Fruit fly (Drosophila melanogaster) whole organism, embryonic: ENCODE results near the gene CG32708.

Experiments used
- B-H1 ChIP-seq: fragments of 200-800 bp; sonication (Bioruptor generic); IDR thresholded peaks from 3 replicates; pipeline ENCODE4 v1.3.6; 2022; ENCODE audit warnings: missing biosample characterization, missing genetic modification characterization
- CG11456 ChIP-seq: fragments of 200-800 bp; sonication (Bioruptor generic); IDR thresholded peaks from 3 replicates; pipeline ENCODE4 v1.3.6; 2022; ENCODE audit warnings: missing biosample characterization, missing genetic modification characterization
- CG11696 ChIP-seq: fragments of 200-800 bp; sonication (Bioruptor generic); IDR thresholded peaks from 2 replicates; pipeline ENCODE4 v1.3.6; 2022; ENCODE audit warnings: missing biosample characterization, missing genetic modification characterization
- CG12219 ChIP-seq: fragments of 200-800 bp; sonication (Bioruptor generic); optimal IDR thresholded peaks from 3 replicates; lab custom pipeline; 2018; ENCODE audit warnings: missing biosample characterization, mild to moderate bottlenecking, missing genetic modification characterization
- CG12299 ChIP-seq: fragments of 200-800 bp; sonication (Bioruptor generic); optimal IDR thresholded peaks from 2 replicates; lab custom pipeline; 2018; ENCODE audit warnings: missing biosample characterization, mild to moderate bottlenecking, missing genetic modification characterization
- CG14050 ChIP-seq: fragments of 200-800 bp; sonication (Bioruptor generic); IDR thresholded peaks from 3 replicates; pipeline ENCODE4 v1.3.6; 2022; ENCODE audit warnings: missing biosample characterization, missing genetic modification characterization
- CG15073 ChIP-seq: fragments of 200-800 bp; sonication (Bioruptor generic); optimal IDR thresholded peaks from 2 replicates; lab custom pipeline; 2016; ENCODE audit warnings: missing biosample characterization, missing genetic modification characterization
- CG15514 ChIP-seq: fragments of 200-800 bp; sonication (Bioruptor generic); optimal IDR thresholded peaks from 3 replicates; lab custom pipeline; 2017; ENCODE audit warnings: missing biosample characterization, missing genetic modification characterization, mild to moderate bottlenecking, moderate library complexity, missing genetic modification reagents
- CG1602 ChIP-seq: fragments of 200-800 bp; sonication (Bioruptor generic); optimal IDR thresholded peaks from 3 replicates; lab custom pipeline; 2016; ENCODE audit warnings: missing biosample characterization, missing genetic modification characterization
- CG16779 ChIP-seq: fragments of 200-800 bp; sonication (Bioruptor generic); IDR thresholded peaks from 2 replicates; pipeline ENCODE4 v1.3.6; 2022; ENCODE audit warnings: missing biosample characterization, missing genetic modification characterization
- CG16813 ChIP-seq: fragments of 200-800 bp; sonication (Bioruptor generic); IDR thresholded peaks from 3 replicates; pipeline ENCODE4 v1.3.6; 2022; ENCODE audit warnings: missing biosample characterization, missing genetic modification characterization; ENCODE audit not compliant: partially characterized antibody
- CG17912 ChIP-seq: fragments of 200-800 bp; sonication (Bioruptor generic); optimal IDR thresholded peaks from 2 replicates; lab custom pipeline; 2018; ENCODE audit warnings: missing biosample characterization, mild to moderate bottlenecking, missing genetic modification characterization
- CG2875 ChIP-seq: fragments of 200-800 bp; sonication (Bioruptor generic); optimal IDR thresholded peaks from 2 replicates; lab custom pipeline; 2017; ENCODE audit warnings: missing biosample characterization, mild to moderate bottlenecking, missing genetic modification characterization, missing genetic modification reagents
- CG32532 ChIP-seq: fragments of 200-800 bp; sonication (Bioruptor generic); IDR thresholded peaks from 2 replicates; pipeline ENCODE4 v1.3.6; 2022; ENCODE audit warnings: missing biosample characterization, missing genetic modification characterization
- CG33557 ChIP-seq: fragments of 200-800 bp; sonication (Bioruptor generic); optimal IDR thresholded peaks from 2 replicates; lab custom pipeline; 2019; ENCODE audit warnings: missing biosample characterization, mild to moderate bottlenecking, missing genetic modification characterization, moderate library complexity
- CG4730 ChIP-seq: fragments of 200-800 bp; sonication (Bioruptor generic); IDR thresholded peaks from 2 replicates; pipeline ENCODE4 v1.3.6; 2022; ENCODE audit warnings: missing biosample characterization, missing genetic modification characterization
- CG5953 ChIP-seq: fragments of 200-800 bp; sonication (Bioruptor generic); IDR thresholded peaks from 2 replicates; pipeline ENCODE4 v1.3.6; 2022; ENCODE audit warnings: missing biosample characterization, missing genetic modification characterization
- CG8281 ChIP-seq: fragments of 200-800 bp; sonication (Bioruptor generic); optimal IDR thresholded peaks from 2 replicates; lab custom pipeline; 2018; ENCODE audit warnings: missing biosample characterization, mild to moderate bottlenecking, missing genetic modification characterization, moderate library complexity
- CG8359 ChIP-seq: fragments of 200-800 bp; sonication (Bioruptor generic); optimal IDR thresholded peaks from 2 replicates; lab custom pipeline; 2017; ENCODE audit warnings: missing biosample characterization, mild to moderate bottlenecking, missing genetic modification characterization, borderline replicate concordance
- CG9817 ChIP-seq: fragments of 200-800 bp; sonication (Bioruptor generic); optimal IDR thresholded peaks from 2 replicates; lab custom pipeline; 2018; ENCODE audit warnings: missing biosample characterization, mild to moderate bottlenecking, missing genetic modification characterization, moderate library complexity
- D19B ChIP-seq: fragments of 200-800 bp; sonication (Bioruptor generic); optimal IDR thresholded peaks from 2 replicates; lab custom pipeline; 2017; ENCODE audit warnings: missing biosample characterization, mild to moderate bottlenecking, missing genetic modification characterization
- Deaf1 ChIP-seq: fragments of 200-800 bp; optimal IDR thresholded peaks from 3 replicates; lab custom pipeline; 2019; ENCODE audit warnings: missing biosample characterization, mild to moderate bottlenecking, missing genetic modification characterization, moderate library complexity
- Dll ChIP-seq: fragments of 200-800 bp; sonication (Bioruptor generic); IDR thresholded peaks from 4 replicates; pipeline ENCODE4 v1.3.6; 2022; ENCODE audit warnings: missing biosample characterization, missing genetic modification characterization; ENCODE audit not compliant: partially characterized antibody
- ERR ChIP-seq: fragments of 200-800 bp; sonication (Bioruptor generic); optimal IDR thresholded peaks from 2 replicates; lab custom pipeline; 2016; ENCODE audit warnings: missing biosample characterization, missing genetic modification characterization
- HLH54F ChIP-seq: fragments of 200-800 bp; sonication (Bioruptor generic); optimal IDR thresholded peaks from 3 replicates; lab custom pipeline; 2016; ENCODE audit warnings: missing biosample characterization, missing genetic modification characterization
- HmgZ ChIP-seq: fragments of 200-800 bp; sonication (Bioruptor generic); optimal IDR thresholded peaks from 2 replicates; lab custom pipeline; 2018; ENCODE audit warnings: missing biosample characterization, mild to moderate bottlenecking, missing genetic modification characterization
- Kr ChIP-seq: fragments of 200-800 bp; sonication (Bioruptor generic); optimal IDR thresholded peaks from 2 replicates; lab custom pipeline; 2017; ENCODE audit warnings: missing biosample characterization, mild to moderate bottlenecking, missing genetic modification characterization
- NC2α ChIP-seq: fragments of 200-800 bp; sonication (Bioruptor generic); optimal IDR thresholded peaks from 2 replicates; lab custom pipeline; 2016; ENCODE audit warnings: missing biosample characterization, missing genetic modification characterization
- Neu2 ChIP-seq: fragments of 200-800 bp; sonication (Bioruptor generic); optimal IDR thresholded peaks from 3 replicates; lab custom pipeline; 2016; ENCODE audit warnings: missing biosample characterization, missing genetic modification characterization, borderline replicate concordance
- Nf-YB ChIP-seq: fragments of 200-800 bp; sonication (Bioruptor generic); optimal IDR thresholded peaks from 3 replicates; lab custom pipeline; 2019; ENCODE audit warnings: missing biosample characterization, mild to moderate bottlenecking, missing genetic modification characterization, moderate library complexity
- Ptx1 ChIP-seq: fragments of 200-800 bp; sonication (Bioruptor generic); IDR thresholded peaks from 2 replicates; pipeline ENCODE4 v1.3.6; 2022; ENCODE audit warnings: missing biosample characterization, missing genetic modification characterization
- Rfx ChIP-seq: fragments of 200-800 bp; sonication (Bioruptor generic); IDR thresholded peaks from 2 replicates; pipeline ENCODE4 v1.3.6; 2022; ENCODE audit warnings: missing biosample characterization, missing genetic modification characterization
- Sin3A ChIP-seq: fragments of >200 bp; optimal IDR thresholded peaks from 2 replicates; lab custom pipeline; 2018
- TFAM ChIP-seq: fragments of 200-800 bp; sonication (Bioruptor generic); optimal IDR thresholded peaks from 2 replicates; lab custom pipeline; 2017; ENCODE audit warnings: missing biosample characterization, missing genetic modification characterization, inconsistent platforms
- YL-1 ChIP-seq: fragments of 200-800 bp; sonication (Bioruptor generic); optimal IDR thresholded peaks from 3 replicates; lab custom pipeline; 2017; ENCODE audit warnings: missing biosample characterization, mild to moderate bottlenecking, missing genetic modification characterization
- ap ChIP-seq: fragments of 200-800 bp; sonication (Bioruptor generic); IDR thresholded peaks from 2 replicates; pipeline ENCODE4 v1.3.6; 2022; ENCODE audit warnings: missing biosample characterization, missing genetic modification characterization
- ase ChIP-seq: fragments of 200-800 bp; sonication (Bioruptor generic); IDR thresholded peaks from 3 replicates; pipeline ENCODE4 v1.3.6; 2022; ENCODE audit warnings: missing biosample characterization, missing genetic modification characterization
- bcd ChIP-seq: fragments of 200-800 bp; sonication (Bioruptor generic); optimal IDR thresholded peaks from 2 replicates; lab custom pipeline; 2017; ENCODE audit warnings: missing biosample characterization, mild to moderate bottlenecking, missing genetic modification characterization
- chm ChIP-seq: fragments of 200-800 bp; sonication (Bioruptor generic); IDR thresholded peaks from 2 replicates; pipeline ENCODE4 v1.3.6; 2022; ENCODE audit warnings: missing biosample characterization, missing genetic modification characterization
- fd3F ChIP-seq: fragments of 200-800 bp; sonication (Bioruptor generic); optimal IDR thresholded peaks from 2 replicates; lab custom pipeline; 2018; ENCODE audit warnings: missing biosample characterization, mild to moderate bottlenecking, missing genetic modification characterization, moderate library complexity
- fd64A ChIP-seq: fragments of 200-800 bp; sonication (Bioruptor generic); optimal IDR thresholded peaks from 3 replicates; lab custom pipeline; 2018; ENCODE audit warnings: missing biosample characterization, mild to moderate bottlenecking, missing genetic modification characterization
- gcm2 ChIP-seq: fragments of 200-800 bp; sonication (Bioruptor generic); optimal IDR thresholded peaks from 2 replicates; lab custom pipeline; 2016; ENCODE audit warnings: missing biosample characterization, missing genetic modification characterization
- gem ChIP-seq: fragments of 200-800 bp; sonication (Bioruptor generic); optimal IDR thresholded peaks from 2 replicates; lab custom pipeline; 2019; ENCODE audit warnings: missing biosample characterization, mild to moderate bottlenecking, missing genetic modification characterization, moderate library complexity
- grau ChIP-seq: fragments of 200-800 bp; optimal IDR thresholded peaks from 3 replicates; lab custom pipeline; 2019; ENCODE audit warnings: missing biosample characterization, mild to moderate bottlenecking, missing genetic modification characterization, moderate library complexity
- inv ChIP-seq: fragments of 200-800 bp; sonication (Bioruptor generic); IDR thresholded peaks from 2 replicates; pipeline ENCODE4 v1.3.6; 2022; ENCODE audit warnings: missing biosample characterization, missing genetic modification characterization; ENCODE audit not compliant: partially characterized antibody
- kay ChIP-seq: fragments of 200-800 bp; sonication (Bioruptor generic); optimal IDR thresholded peaks from 2 replicates; lab custom pipeline; 2016; ENCODE audit warnings: missing biosample characterization, missing genetic modification characterization
- kni ChIP-seq: fragments of 200-800 bp; sonication (Bioruptor generic); optimal IDR thresholded peaks from 3 replicates; lab custom pipeline; 2017; ENCODE audit warnings: mild to moderate bottlenecking, missing biosample characterization, missing genetic modification reagents, missing genetic modification characterization
- nau ChIP-seq: fragments of 200-800 bp; sonication (Bioruptor generic); optimal IDR thresholded peaks from 3 replicates; lab custom pipeline; 2017; ENCODE audit warnings: missing biosample characterization, mild to moderate bottlenecking, missing genetic modification characterization, missing genetic modification reagents
- nom ChIP-seq: fragments of 200-800 bp; sonication (Bioruptor generic); optimal IDR thresholded peaks from 2 replicates; lab custom pipeline; 2017; ENCODE audit warnings: missing biosample characterization, missing genetic modification characterization, mild to moderate bottlenecking, moderate library complexity, missing genetic modification reagents
- sens ChIP-seq: fragments of 200-800 bp; sonication (Bioruptor generic); peaks from one replicate; lab custom pipeline; 2016; ENCODE audit warnings: missing biosample characterization, missing genetic modification characterization

The CG32708 gene

dm6 chrX:9118961-9119633 is 33.4 kb downstream of the CG32708 start (continued):
- TF ChIP-seq CG15514: peak; percentile 37
- TF ChIP-seq ap (GFP tag; lab: Robert Waterston, UW): no peak
- TF ChIP-seq CG11456 (GFP tag; lab: Robert Waterston, UW): no peak
- no peak for TF ChIP-seq CG4730 (GFP tag; lab: Robert Waterston, UW)
- no peak for TF ChIP-seq grau (tag; lab: Kevin White, UChicago)
- TF ChIP-seq CG16813 (GFP tag; lab: Robert Waterston, UW): no peak
- TF ChIP-seq Kr (GFP tag; lab: Kevin White, UChicago): no peak
- TF ChIP-seq nom (GFP tag; lab: Kevin White, UChicago): no peak
- peak; percentile 20 for TF ChIP-seq D19B (GFP tag; lab: Kevin White, UChicago)
- TF ChIP-seq CG9817 (tag; lab: Kevin White, UChicago): no peak
- TF ChIP-seq CG8359 (GFP tag; lab: Kevin White, UChicago): no peak
- no peak for TF ChIP-seq TFAM (GFP tag; lab: Kevin White, UChicago)
- TF ChIP-seq Rfx (GFP tag; lab: Robert Waterston, UW): 0 out of 2 replicates have a peak, but pooled peaks have one; percentile 15
- TF ChIP-seq gcm2 (GFP tag; lab: Kevin White, UChicago): no peak
- TF ChIP-seq kni (GFP tag; lab: Kevin White, UChicago): no peak
- TF ChIP-seq Nf-YB (GFP tag; lab: Kevin White, UChicago): no peak
- no peak for TF ChIP-seq kay (GFP tag; lab: Kevin White, UChicago)
- no peak for TF ChIP-seq Dll (GFP tag; lab: Robert Waterston, UW)
- no peak for TF ChIP-seq CG16779
- no peak for TF ChIP-seq CG2875
- TF ChIP-seq bcd (GFP tag; lab: Kevin White, UChicago): peak; percentile 47
- no peak for TF ChIP-seq HLH54F
- TF ChIP-seq gem (tag; lab: Kevin White, UChicago): no peak
- TF ChIP-seq Sin3A (lab: Kevin White, UChicago): no peak
- no peak for TF ChIP-seq B-H1 (GFP tag; lab: Robert Waterston, UW)
- TF ChIP-seq CG32532: no peak
- no peak for TF ChIP-seq CG14050
- no peak for TF ChIP-seq CG17912
- no peak for TF ChIP-seq CG11696 (GFP tag; lab: Robert Waterston, UW)
- TF ChIP-seq CG12219 (GFP tag; lab: Kevin White, UChicago): peak; percentile 17
- TF ChIP-seq chm (GFP tag; lab: Robert Waterston, UW): 0 out of 2 replicates have a peak, but pooled peaks have one; percentile 30
- TF ChIP-seq HmgZ (tag; lab: Kevin White, UChicago): no peak
- TF ChIP-seq ase (GFP tag; lab: Robert Waterston, UW): no peak
- no peak for TF ChIP-seq CG1602
- no peak for TF ChIP-seq Neu2 (GFP tag; lab: Kevin White, UChicago)
- no peak for TF ChIP-seq CG33557 (GFP tag; lab: Kevin White, UChicago)
- TF ChIP-seq nau (GFP tag; lab: Kevin White, UChicago): peak; percentile 49
- no peak for TF ChIP-seq YL-1
- TF ChIP-seq CG5953: no peak
- no peak for TF ChIP-seq CG12299 (tag; lab: Kevin White, UChicago)
- no peak for TF ChIP-seq inv (GFP tag; lab: Robert Waterston, UW)
- no peak for TF ChIP-seq ERR (GFP tag; lab: Kevin White, UChicago)
- peak; percentile 90 for TF ChIP-seq sens
- TF ChIP-seq NC2α (GFP tag; lab: Kevin White, UChicago): no peak
- peak; percentile 53 for TF ChIP-seq Ptx1
- TF ChIP-seq CG15073 (GFP tag; lab: Kevin White, UChicago): no peak
- peak; percentile 10 for TF ChIP-seq fd64A
- TF ChIP-seq fd3F (GFP tag; lab: Kevin White, UChicago): no peak
- no peak for TF ChIP-seq CG8281
- peak; percentile 21 for TF ChIP-seq Deaf1 (tag; lab: Kevin White, UChicago)
